Fruit fly (Drosophila melanogaster): ENCODE measurements around the gene lz.

lz gene

DNA sequence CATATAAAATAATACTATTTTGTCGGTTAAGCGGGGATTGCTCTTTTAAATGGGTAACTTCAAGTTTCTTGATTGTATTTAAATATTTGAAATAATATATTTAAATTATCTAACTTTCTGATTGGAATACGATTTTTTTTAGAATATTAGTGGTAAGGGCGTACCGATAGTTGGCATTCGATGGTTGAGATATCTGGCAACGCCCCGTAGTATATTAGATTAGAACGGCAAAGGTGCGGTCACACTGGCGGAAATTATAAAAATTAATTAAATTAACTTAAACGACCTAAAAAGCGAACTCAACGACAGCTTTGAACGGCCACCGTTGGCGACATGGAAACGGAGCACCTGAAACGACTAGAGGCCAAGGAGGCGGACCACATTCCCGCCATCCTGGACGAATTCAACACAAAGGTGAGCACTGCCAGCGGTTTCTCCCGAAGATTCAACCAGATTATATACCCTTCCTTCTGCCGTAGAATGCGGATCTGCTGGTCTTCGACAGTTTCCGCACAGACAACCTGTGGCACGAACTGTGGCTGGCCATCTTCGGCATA is 28.4 kb upstream of the lz start, which contains the start of gene ric8a:
TSS of gene ric8a (plus strand) at position 205 of the 557 bp plus-strand sequence.
- TF ChIP-seq CG34367 (tag; optimal IDR thresholded peaks at IDR 0.05) (no peak), CG8159 (tag; optimal IDR thresholded peaks at IDR 0.05) (peak; percentile 24)

DNA sequence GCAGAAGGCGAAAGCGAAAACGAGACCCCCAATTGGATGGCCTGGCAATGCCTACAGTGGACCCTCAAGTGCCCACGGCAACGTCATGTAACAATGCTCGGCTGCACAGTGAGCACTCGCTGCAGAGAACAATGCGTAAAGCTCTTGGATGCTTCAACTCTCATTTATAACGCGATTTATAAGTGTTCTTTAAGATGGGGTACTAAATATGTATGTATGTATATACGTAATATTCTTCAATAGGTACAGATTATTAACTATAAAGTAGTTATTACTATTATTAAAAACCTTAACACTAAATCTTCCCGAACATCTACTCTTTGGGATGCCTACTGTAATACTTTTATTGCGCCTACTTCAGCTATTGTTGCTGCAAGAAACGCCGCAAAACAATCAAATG is 18.4 kb upstream of the lz start:
- no peak for TF ChIP-seq CG8301 (tag; optimal IDR thresholded peaks at IDR 0.05)
- TF ChIP-seq CG32121 (GFP tag; IDR thresholded peaks at IDR 0.05), result 0 out of 2 replicates have a peak, but pooled peaks have one; percentile 24

DNA sequence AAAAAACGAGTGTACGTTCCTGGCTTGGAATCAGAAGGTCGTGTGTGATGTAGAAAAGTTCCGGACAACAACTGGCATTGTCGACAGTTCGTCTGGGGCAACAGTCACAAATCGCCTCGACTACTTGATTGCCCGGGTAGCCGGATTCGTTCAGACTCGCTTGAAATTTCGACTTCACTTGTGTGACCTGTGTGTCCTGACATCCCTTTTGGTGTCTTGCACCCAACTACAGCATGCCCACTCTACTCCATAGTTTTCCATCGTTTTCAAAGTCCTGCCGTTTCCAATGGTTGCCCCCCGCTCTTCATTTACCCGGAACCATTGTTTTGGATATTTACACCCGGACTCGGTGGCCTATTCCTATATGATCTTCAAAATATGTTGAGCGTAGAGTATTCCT is 16.9 kb upstream of the lz start, which contains the start of gene Erk7:
TSS of gene Erk7 (minus strand) at position 101 of the 400 bp plus-strand sequence.
- TF ChIP-seq Snoo (tag; optimal IDR thresholded peaks at IDR 0.05) (no peak), CG17806 (tag; optimal IDR thresholded peaks at IDR 0.05) (no peak), CG10348 (GFP tag; IDR thresholded peaks at IDR 0.05) (no peak), CG9948 (tag; optimal IDR thresholded peaks at IDR 0.05) (no peak), Pif1A (GFP tag; optimal IDR thresholded peaks at IDR 0.05) (no peak), Ets98B (GFP tag; IDR thresholded peaks at IDR 0.05) (no peak), Pif1B (GFP tag; optimal IDR thresholded peaks at IDR 0.05) (no peak), CG32121 (GFP tag; IDR thresholded peaks at IDR 0.05) (no peak)

DNA sequence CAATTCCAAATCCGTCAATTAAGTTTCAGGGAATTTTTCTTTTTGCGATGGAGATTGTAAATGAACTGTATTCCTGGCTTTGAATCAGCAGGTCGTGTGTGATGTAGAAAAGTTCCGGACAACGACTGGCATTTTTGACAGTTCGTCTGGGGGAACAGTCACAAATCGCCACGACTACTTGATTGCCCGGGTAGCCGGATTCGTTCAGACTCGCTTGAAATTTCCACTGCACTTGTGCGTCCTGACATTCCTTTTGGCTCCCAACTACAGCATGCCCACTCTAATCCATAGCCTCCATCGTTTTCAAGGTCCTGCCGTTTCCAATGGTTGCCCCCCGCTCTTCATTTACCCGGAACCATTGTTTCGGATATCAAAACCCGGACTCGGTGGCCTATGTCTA is 14.6 kb upstream of the lz start, which contains the start of gene CG17440:
TSS of gene CG17440 (minus strand) at position 101 of the 400 bp plus-strand sequence.
- no peak for TF ChIP-seq fd96Ca (GFP tag; IDR thresholded peaks at IDR 0.05)
- TF ChIP-seq CG10348 (GFP tag; IDR thresholded peaks at IDR 0.05), result no peak
- no peak for TF ChIP-seq Snoo (tag; optimal IDR thresholded peaks at IDR 0.05)
- TF ChIP-seq Ets98B (GFP tag; IDR thresholded peaks at IDR 0.05), result no peak
- no peak for TF ChIP-seq EcR (GFP tag; optimal IDR thresholded peaks at IDR 0.05)

dm6 chrX:9272830-9273507 is 11.5 kb upstream of the lz start, which contains the start of the genes Cfp1 and Aladin:
Gene Cfp1, minus strand, starts transcription at chrX:9272960.
Gene Aladin, plus strand, starts transcription at chrX:9273413.
- TF ChIP-seq gl (tag; optimal IDR thresholded peaks at IDR 0.05) (no peak), CG10348 (GFP tag; IDR thresholded peaks at IDR 0.05) (no peak), CG13204 (GFP tag; optimal IDR thresholded peaks at IDR 0.05) (no peak), CG9948 (tag; optimal IDR thresholded peaks at IDR 0.05) (no peak), CG15710 (tag; optimal IDR thresholded peaks at IDR 0.05) (no peak), EcR (GFP tag; optimal IDR thresholded peaks at IDR 0.05) (no peak), CG17806 (tag; optimal IDR thresholded peaks at IDR 0.05) (no peak), rn (GFP tag; IDR thresholded peaks at IDR 0.05) (no peak), CG8301 (tag; optimal IDR thresholded peaks at IDR 0.05) (no peak), Pif1B (GFP tag; optimal IDR thresholded peaks at IDR 0.05) (no peak), CG14655 (GFP tag; optimal IDR thresholded peaks at IDR 0.05) (no peak), CG34367 (tag; optimal IDR thresholded peaks at IDR 0.05) (no peak), CG32121 (GFP tag; IDR thresholded peaks at IDR 0.05) (no peak), Pif1A (GFP tag; optimal IDR thresholded peaks at IDR 0.05) (no peak)

dm6 chrX:9281998-9282644 is 2.3 kb upstream of the lz start:
- TF ChIP-seq CG10348 (GFP tag; IDR thresholded peaks at IDR 0.05) (no peak), Ets98B (GFP tag; IDR thresholded peaks at IDR 0.05) (no peak), CG9948 (tag; optimal IDR thresholded peaks at IDR 0.05) (no peak), CG12605 (GFP tag; IDR thresholded peaks at IDR 0.05) (no peak), CG14655 (GFP tag; optimal IDR thresholded peaks at IDR 0.05) (no peak), CG32121 (GFP tag; IDR thresholded peaks at IDR 0.05) (no peak), gl (tag; optimal IDR thresholded peaks at IDR 0.05) (no peak), rn (GFP tag; IDR thresholded peaks at IDR 0.05) (no peak), CG8159 (tag; optimal IDR thresholded peaks at IDR 0.05) (no peak), CG15710 (tag; optimal IDR thresholded peaks at IDR 0.05) (no peak), CG17806 (tag; optimal IDR thresholded peaks at IDR 0.05) (no peak), fd96Ca (GFP tag; IDR thresholded peaks at IDR 0.05) (no peak), CG34367 (tag; optimal IDR thresholded peaks at IDR 0.05) (no peak), Snoo (tag; optimal IDR thresholded peaks at IDR 0.05) (no peak), CG4496 (GFP tag; IDR thresholded peaks at IDR 0.05) (no peak), EcR (GFP tag; optimal IDR thresholded peaks at IDR 0.05) (no peak), CG13204 (GFP tag; optimal IDR thresholded peaks at IDR 0.05) (no peak), D1 (tag; optimal IDR thresholded peaks at IDR 0.05) (no peak)

- TF ChIP-seq CG15710 (tag; optimal IDR thresholded peaks at IDR 0.05) (no peak), CG32121 (GFP tag; IDR thresholded peaks at IDR 0.05) (peak; percentile 50; the same call in 1 of the 2 replicates), EcR (GFP tag; optimal IDR thresholded peaks at IDR 0.05) (no peak), CG4496 (GFP tag; IDR thresholded peaks at IDR 0.05) (peak; percentile 49; the same call in 1 of the 3 replicates), CG8159 (tag; optimal IDR thresholded peaks at IDR 0.05) (no peak)
Measured at dm6 chrX:9282783-9283289, 1.6 kb upstream of the lz start, which contains the start of gene c11.1. Gene c11.1, minus strand, starts transcription at chrX:9283117.

Data from whole organism, pupa.